Worm (Caenorhabditis elegans) whole organism, L2 larva: ENCODE measurements around the gene F57H12.5.

Experiments
- C34F6.9 ChIP-seq: fragments of 150-350 bp; optimal IDR thresholded peaks from 2 replicates; lab custom pipeline; 2014; ENCODE audit warnings: missing biosample characterization, missing genetic modification characterization
- R02D3.7 ChIP-seq: fragments of 150-350 bp; optimal IDR thresholded peaks from 2 replicates; lab custom pipeline; 2014; ENCODE audit warnings: missing biosample characterization, missing genetic modification characterization
- ZK546.5 ChIP-seq: sonication (generic microtip); optimal IDR thresholded peaks from 2 replicates; lab custom pipeline; 2017; ENCODE audit warnings: missing biosample characterization, missing genetic modification characterization
- alr-1 ChIP-seq: fragments of 150-350 bp; optimal IDR thresholded peaks from 2 replicates; lab custom pipeline; 2014; ENCODE audit warnings: missing biosample characterization, missing genetic modification characterization
- aly-2 ChIP-seq: fragments of 150-350 bp; optimal IDR thresholded peaks from 2 replicates; lab custom pipeline; 2014; ENCODE audit warnings: missing biosample characterization, missing genetic modification characterization
- ama-1 ChIP-seq: fragments of 150-350 bp; optimal IDR thresholded peaks from 2 replicates; lab custom pipeline; 2018; ENCODE audit warnings: inconsistent platforms
- blmp-1 ChIP-seq: sonication (generic microtip); optimal IDR thresholded peaks from 2 replicates; lab custom pipeline; 2017; ENCODE audit warnings: missing genetic modification characterization, mild to moderate bottlenecking, missing compliant biosample characterization, antibody characterized with exemption, moderate library complexity; ENCODE audit not compliant: insufficient read depth
- ceh-16 ChIP-seq: fragments of 150-350 bp; optimal IDR thresholded peaks from 2 replicates; lab custom pipeline; 2014; ENCODE audit warnings: missing biosample characterization, missing genetic modification characterization
- crh-2 ChIP-seq: sonication (generic microtip); optimal IDR thresholded peaks from 2 replicates; lab custom pipeline; 2017; ENCODE audit warnings: missing biosample characterization, missing genetic modification characterization
- egl-27 ChIP-seq: sonication (generic microtip); optimal IDR thresholded peaks from 3 replicates; lab custom pipeline; 2017; ENCODE audit warnings: missing biosample characterization, missing genetic modification reagents, missing genetic modification characterization
- elt-3 ChIP-seq: sonication (generic microtip); optimal IDR thresholded peaks from 2 replicates; lab custom pipeline; 2017; ENCODE audit warnings: missing biosample characterization, missing genetic modification characterization
- lin-11 ChIP-seq: fragments of 150-350 bp; sonication (generic microtip); optimal IDR thresholded peaks from 2 replicates; lab custom pipeline; 2014; ENCODE audit warnings: missing biosample characterization, missing genetic modification characterization, inconsistent platforms, mixed read lengths
- lin-13 ChIP-seq: fragments of 150-350 bp; optimal IDR thresholded peaks from 2 replicates; lab custom pipeline; 2014; ENCODE audit warnings: missing biosample characterization, missing genetic modification reagents, missing genetic modification characterization
- lsy-2 ChIP-seq, 2 experiments: fragments of 150-350 bp in 1 of 2; sonication (generic microtip) in 1 of 2; optimal IDR thresholded peaks; 2 replicates each; lab custom pipeline; 2014 to 2017; ENCODE audit warnings: missing biosample characterization in 2 of 2, missing genetic modification characterization in 2 of 2
- mab-5 ChIP-seq: fragments of 150-350 bp; optimal IDR thresholded peaks from 2 replicates; lab custom pipeline; 2014; ENCODE audit warnings: missing biosample characterization, missing genetic modification characterization
- nhr-10 ChIP-seq: sonication (generic microtip); optimal IDR thresholded peaks from 2 replicates; lab custom pipeline; 2017; ENCODE audit warnings: missing biosample characterization, missing genetic modification characterization
- nhr-11 ChIP-seq: fragments of 150-350 bp; optimal IDR thresholded peaks from 2 replicates; lab custom pipeline; 2014; ENCODE audit warnings: missing biosample characterization, missing genetic modification characterization
- nhr-12 ChIP-seq: fragments of 150-350 bp; optimal IDR thresholded peaks from 2 replicates; lab custom pipeline; 2014; ENCODE audit warnings: missing biosample characterization, missing genetic modification characterization
- nhr-129 ChIP-seq: fragments of 150-350 bp; optimal IDR thresholded peaks from 2 replicates; lab custom pipeline; 2014; ENCODE audit warnings: missing biosample characterization, missing genetic modification characterization
- nhr-21 ChIP-seq: fragments of 150-350 bp; optimal IDR thresholded peaks from 2 replicates; lab custom pipeline; 2014; ENCODE audit warnings: missing biosample characterization, missing genetic modification characterization
- nhr-23 ChIP-seq: fragments of 150-350 bp; optimal IDR thresholded peaks from 2 replicates; lab custom pipeline; 2014; ENCODE audit warnings: missing biosample characterization, missing genetic modification reagents, missing genetic modification characterization
- nhr-237 ChIP-seq: fragments of 150-350 bp; optimal IDR thresholded peaks from 2 replicates; lab custom pipeline; 2014; ENCODE audit warnings: missing biosample characterization, missing genetic modification characterization
- nhr-25 ChIP-seq: fragments of 150-350 bp; sonication (generic microtip); optimal IDR thresholded peaks from 3 replicates; lab custom pipeline; 2014; ENCODE audit warnings: missing biosample characterization, missing genetic modification characterization
- nhr-77 ChIP-seq: fragments of 150-350 bp; optimal IDR thresholded peaks from 2 replicates; lab custom pipeline; 2014; ENCODE audit warnings: missing biosample characterization, missing genetic modification characterization
- peb-1 ChIP-seq: fragments of 150-350 bp; optimal IDR thresholded peaks from 2 replicates; lab custom pipeline; 2014; ENCODE audit warnings: missing biosample characterization, missing genetic modification characterization
- sem-4 ChIP-seq: fragments of 150-350 bp; optimal IDR thresholded peaks from 2 replicates; lab custom pipeline; 2014; ENCODE audit warnings: missing biosample characterization, missing genetic modification reagents, missing genetic modification characterization
- snpc-4 ChIP-seq: fragments of 150-350 bp; optimal IDR thresholded peaks from 2 replicates; lab custom pipeline; 2014; ENCODE audit warnings: missing biosample characterization, missing genetic modification characterization
- unc-62 ChIP-seq: fragments of 150-350 bp; optimal IDR thresholded peaks from 2 replicates; lab custom pipeline; 2014; ENCODE audit warnings: missing biosample characterization, missing genetic modification reagents, missing genetic modification characterization
- zag-1 ChIP-seq: fragments of 150-350 bp; optimal IDR thresholded peaks from 2 replicates; lab custom pipeline; 2014; ENCODE audit warnings: missing biosample characterization, missing genetic modification characterization
- ztf-4 ChIP-seq: fragments of 150-350 bp; optimal IDR thresholded peaks from 2 replicates; lab custom pipeline; 2014; ENCODE audit warnings: missing biosample characterization, missing genetic modification characterization

F57H12.5 gene

DNA sequence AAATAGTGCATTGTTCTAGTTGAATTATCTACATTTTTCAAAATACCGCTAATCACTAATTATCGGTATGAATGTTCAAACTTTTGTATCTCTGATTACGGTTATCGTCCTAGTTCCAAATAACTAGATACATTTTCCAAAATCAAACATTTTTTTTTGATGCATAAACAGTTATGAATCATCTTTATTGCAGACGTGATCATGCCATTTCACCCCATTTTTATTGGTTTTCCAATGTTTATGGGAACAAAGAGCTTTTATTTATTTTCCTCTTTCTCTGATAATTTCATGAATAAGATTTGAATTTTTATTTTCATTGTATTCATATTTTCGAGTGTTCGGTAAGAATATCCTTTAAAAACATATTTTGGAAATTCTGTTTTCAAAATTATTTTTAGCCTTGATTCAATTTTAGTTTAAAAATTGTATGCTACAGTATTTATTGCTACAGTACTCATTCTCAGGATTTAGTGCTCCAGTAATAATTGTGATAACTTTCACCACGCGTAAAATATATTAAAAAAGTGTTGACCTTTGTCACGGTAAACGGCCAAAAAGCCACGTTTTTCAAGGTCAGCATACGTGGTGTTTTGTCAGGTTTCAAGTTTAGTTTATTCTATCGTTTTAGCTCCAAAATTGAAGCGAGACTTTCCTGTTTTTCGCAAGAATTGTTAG lies 10.3 kb upstream of the F57H12.5 start, which contains the start of gene csr-1:
csr-1 (plus strand) TSS at position 625 of the 675 bp plus-strand sequence.
- TF ChIP-seq ZK546.5 (tag; lab: Kevin White, UChicago): no peak
- TF ChIP-seq unc-62 (GFP tag; lab: Kevin White, UChicago): no peak
- no peak for TF ChIP-seq egl-27
- no peak for TF ChIP-seq R02D3.7
- TF ChIP-seq aly-2 (tag; lab: Kevin White, UChicago): no peak
- no peak for TF ChIP-seq sem-4
- no peak for TF ChIP-seq peb-1 (tag; lab: Kevin White, UChicago)
- TF ChIP-seq zag-1: no peak
- TF ChIP-seq nhr-21 (tag; lab: Kevin White, UChicago): no peak
- no peak for TF ChIP-seq ceh-16 (tag; lab: Kevin White, UChicago)
- TF ChIP-seq nhr-23 (tag; lab: Kevin White, UChicago): no peak
- TF ChIP-seq nhr-12 (tag; lab: Kevin White, UChicago): no peak
- no peak for TF ChIP-seq ztf-4 (tag; lab: Kevin White, UChicago)
- TF ChIP-seq lsy-2 (tag; optimal IDR thresholded peaks at IDR 0.05; lab: Kevin White, UChicago): no peak
- TF ChIP-seq mab-5 (tag; lab: Kevin White, UChicago): no peak
- no peak for TF ChIP-seq lin-13 (GFP tag; lab: Kevin White, UChicago)
- no peak for TF ChIP-seq nhr-129 (tag; lab: Kevin White, UChicago)

- TF ChIP-seq zag-1 (no peak), aly-2 (tag; lab: Kevin White, UChicago) (no peak), ztf-4 (tag; lab: Kevin White, UChicago) (no peak), lin-13 (GFP tag; lab: Kevin White, UChicago) (no peak), ama-1 (no peak), lin-11 (tag; lab: Kevin White, UChicago) (no peak), elt-3 (tag; lab: Kevin White, UChicago) (no peak), crh-2 (tag; lab: Kevin White, UChicago) (no peak), nhr-10 (no peak), nhr-77 (tag; lab: Kevin White, UChicago) (no peak), nhr-237 (tag; lab: Kevin White, UChicago) (no peak), nhr-23 (tag; lab: Kevin White, UChicago) (no peak)
Measured at ce11 chrIV:7957504-7957903, 9.6 kb upstream of the F57H12.5 start, which contains the start of gene frpr-10. Gene frpr-10 (plus strand): TSS chrIV:7957804.

- TF ChIP-seq snpc-4 (tag; lab: Kevin White, UChicago) (no peak), nhr-11 (tag; lab: Kevin White, UChicago) (no peak), alr-1 (tag; lab: Kevin White, UChicago) (no peak)
Measured at ce11 chrIV:7958092-7958491, 9.0 kb upstream of the F57H12.5 start.

DNA sequence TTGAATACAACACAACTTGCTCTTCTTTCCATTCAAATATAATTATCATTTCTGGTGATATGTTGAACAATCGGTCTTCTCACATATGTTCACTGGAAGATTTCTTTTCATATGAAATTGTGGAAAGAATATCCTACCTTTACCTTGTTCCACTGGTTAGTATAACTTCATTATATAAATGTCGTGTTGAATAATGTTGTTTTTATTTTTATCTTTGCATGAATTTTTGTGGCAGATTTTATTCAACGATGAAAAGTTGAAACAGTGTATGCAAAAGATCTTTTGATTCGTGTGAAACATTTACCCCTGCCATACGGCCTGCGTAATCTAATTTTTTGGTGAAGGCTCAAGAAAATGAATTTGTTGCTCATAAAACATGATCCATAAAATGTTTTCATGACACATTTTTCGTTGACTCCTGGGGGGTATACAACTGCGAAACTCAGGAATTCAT lies 5.2 kb upstream of the F57H12.5 start:
- TF ChIP-seq nhr-25 (tag; lab: Kevin White, UChicago) (no peak), elt-3 (tag; lab: Kevin White, UChicago) (no peak), nhr-237 (tag; lab: Kevin White, UChicago) (no peak)

DNA sequence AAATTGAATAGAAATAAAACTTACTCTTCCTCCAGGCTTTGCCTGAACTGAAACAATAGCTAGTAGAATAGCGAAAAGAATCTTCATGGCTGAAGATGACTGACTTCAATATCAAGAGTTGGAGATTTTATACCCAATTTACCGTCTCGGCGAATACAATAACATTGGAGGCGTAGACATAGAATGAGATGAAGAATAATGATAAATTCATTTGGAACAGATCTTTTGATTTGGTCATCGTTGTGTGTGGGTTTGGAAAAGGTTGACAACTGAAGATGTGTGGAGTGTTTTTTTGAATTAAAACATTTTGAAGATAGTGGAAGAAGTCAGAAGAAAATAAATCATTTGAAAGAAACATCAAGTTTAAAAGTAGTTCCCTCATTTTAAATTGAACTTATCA lies 9.1 kb downstream of the F57H12.5 start, which contains the start of gene F57H12.6:
F57H12.6 (minus strand) TSS at position 101 of the 400 bp plus-strand sequence.
- TF ChIP-seq nhr-25 (tag; lab: Kevin White, UChicago): no peak
- no peak for TF ChIP-seq nhr-77 (tag; lab: Kevin White, UChicago)
- TF ChIP-seq, all 48 proteins: peak for 0

- TF ChIP-seq C34F6.9 (no peak), blmp-1 (tag; lab: Kevin White, UChicago) (peak; percentile 78), nhr-10 (no peak), nhr-25 (tag; lab: Kevin White, UChicago) (peak; percentile 41)
Measured at ce11 chrIV:7977452-7977940, 10.4 kb downstream of the F57H12.5 start, which contains the start of gene ora-1. Gene ora-1 (plus strand): TSS chrIV:7977890.
